Worm (Caenorhabditis elegans) whole organism, mixed stage, embryonic: ENCODE results near the gene nep-10.

Experiments used
- M03D4.4 ChIP-seq: sonication (generic microtip); optimal IDR thresholded peaks from 2 replicates; lab custom pipeline; 2017; ENCODE audit warnings: mild to moderate bottlenecking, missing genetic modification characterization, missing compliant biosample characterization
- nhr-12 ChIP-seq: fragments of 150-350 bp; optimal IDR thresholded peaks from 2 replicates; lab custom pipeline; 2014; ENCODE audit warnings: missing biosample characterization, missing genetic modification characterization
- pha-4 ChIP-seq: fragments of 150-350 bp; optimal IDR thresholded peaks from 2 replicates; lab custom pipeline; 2018; ENCODE audit warnings: missing biosample characterization, missing genetic modification reagents, missing genetic modification characterization
- snpc-4 ChIP-seq: fragments of 150-350 bp; optimal IDR thresholded peaks from 2 replicates; lab custom pipeline; 2014; ENCODE audit warnings: missing biosample characterization, missing genetic modification characterization
- ztf-11 ChIP-seq: fragments of 150-350 bp; optimal IDR thresholded peaks from 2 replicates; lab custom pipeline; 2014; ENCODE audit warnings: missing biosample characterization, missing genetic modification characterization

DNA sequence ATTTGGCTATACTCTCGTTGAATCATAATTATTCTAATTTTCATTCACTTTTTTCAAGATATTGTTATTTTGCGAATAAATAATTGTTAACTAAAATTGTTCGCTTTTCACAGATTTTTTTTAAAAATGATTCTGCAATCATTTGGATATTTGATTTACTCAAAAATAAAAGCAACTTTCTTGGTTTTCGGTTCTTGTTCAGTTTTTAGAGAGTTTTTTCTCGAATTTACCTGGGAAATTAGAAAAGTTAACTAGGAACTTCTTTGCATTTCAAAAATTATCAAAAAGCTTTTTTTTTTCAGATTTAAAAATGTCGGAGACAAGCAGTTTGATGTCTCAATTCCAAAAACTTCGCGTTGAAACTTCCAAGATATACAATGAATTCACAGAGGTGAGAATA is 43.9 kb upstream of the nep-10 start, which contains the start of the genes C16C8.20 and gldi-6:
- no peak for TF ChIP-seq pha-4 (tag; lab: Kevin White, UChicago)
- TF ChIP-seq snpc-4, result no peak
- TF ChIP-seq ztf-11 (tag; lab: Kevin White, UChicago), result no peak
- no peak for TF ChIP-seq M03D4.4 (tag; lab: Kevin White, UChicago)
- TF ChIP-seq nhr-12 (tag; lab: Kevin White, UChicago), result no peak
